Fruit fly (Drosophila melanogaster) whole organism, embryonic: ENCODE data around the gene TyrRS.

Source experiments
- Bdp1 ChIP-seq: fragments of 200-800 bp; sonication (Bioruptor generic); optimal IDR thresholded peaks from 3 replicates; lab custom pipeline; 2016; ENCODE audit warnings: missing biosample characterization, missing genetic modification characterization
- CG1024 ChIP-seq: fragments of 200-800 bp; sonication (Bioruptor generic); IDR thresholded peaks from 2 replicates; pipeline ENCODE4 v1.3.6; 2022; ENCODE audit warnings: missing biosample characterization, missing genetic modification characterization
- CG11093 ChIP-seq: fragments of 200-800 bp; sonication (Bioruptor generic); IDR thresholded peaks from 3 replicates; pipeline ENCODE4 v1.3.6; 2022; ENCODE audit warnings: missing biosample characterization, missing genetic modification characterization
- CG11695 ChIP-seq: fragments of 200-800 bp; sonication (Bioruptor generic); IDR thresholded peaks from 3 replicates; pipeline ENCODE4 v1.3.6; 2022; ENCODE audit warnings: missing biosample characterization, missing genetic modification characterization
- CG12659 ChIP-seq: fragments of 200-800 bp; sonication (Bioruptor generic); optimal IDR thresholded peaks from 3 replicates; lab custom pipeline; 2017; ENCODE audit warnings: mild to moderate bottlenecking, missing biosample characterization, missing genetic modification reagents, missing genetic modification characterization
- CG12744 ChIP-seq: fragments of 200-800 bp; sonication (Bioruptor generic); optimal IDR thresholded peaks from 2 replicates; lab custom pipeline; 2016; ENCODE audit warnings: missing biosample characterization, missing genetic modification characterization
- CG14710 ChIP-seq: fragments of 200-800 bp; sonication (Bioruptor generic); optimal IDR thresholded peaks from 3 replicates; lab custom pipeline; 2019; ENCODE audit warnings: missing biosample characterization, mild to moderate bottlenecking, missing genetic modification characterization, moderate library complexity
- CG1529 ChIP-seq: fragments of 200-800 bp; sonication (Bioruptor generic); optimal IDR thresholded peaks from 3 replicates; lab custom pipeline; 2018; ENCODE audit warnings: missing biosample characterization, missing genetic modification characterization
- CG15601 ChIP-seq: fragments of 200-800 bp; sonication (Bioruptor generic); optimal IDR thresholded peaks from 3 replicates; lab custom pipeline; 2019; ENCODE audit warnings: missing biosample characterization, mild to moderate bottlenecking, missing genetic modification characterization, moderate library complexity
- CG17359 ChIP-seq: fragments of 200-800 bp; sonication (Bioruptor generic); optimal IDR thresholded peaks from 3 replicates; lab custom pipeline; 2018; ENCODE audit warnings: missing biosample characterization, mild to moderate bottlenecking, missing genetic modification characterization, moderate library complexity
- CG18599 ChIP-seq: fragments of 200-800 bp; sonication (Bioruptor generic); optimal IDR thresholded peaks from 3 replicates; lab custom pipeline; 2017; ENCODE audit warnings: missing biosample characterization, missing genetic modification characterization, mild to moderate bottlenecking, moderate library complexity, missing genetic modification reagents
- CG2120 ChIP-seq: fragments of 200-800 bp; sonication (Bioruptor generic); optimal IDR thresholded peaks from 3 replicates; lab custom pipeline; 2016; ENCODE audit warnings: missing biosample characterization, missing genetic modification characterization
- CG30020 ChIP-seq: fragments of 200-800 bp; optimal IDR thresholded peaks from 2 replicates; lab custom pipeline; 2019; ENCODE audit warnings: missing biosample characterization, mild to moderate bottlenecking, missing genetic modification characterization, moderate library complexity
- CG31365 ChIP-seq: fragments of 200-800 bp; sonication (Bioruptor generic); optimal IDR thresholded peaks from 2 replicates; lab custom pipeline; 2018; ENCODE audit warnings: missing biosample characterization, mild to moderate bottlenecking, missing genetic modification characterization
- CG32767 ChIP-seq: fragments of 200-800 bp; sonication (Bioruptor generic); IDR thresholded peaks from 2 replicates; pipeline ENCODE4 v1.3.6; 2022; ENCODE audit warnings: missing biosample characterization, missing genetic modification characterization
- CG3281 ChIP-seq: fragments of 200-800 bp; sonication (Bioruptor generic); optimal IDR thresholded peaks from 3 replicates; lab custom pipeline; 2017; ENCODE audit warnings: missing biosample characterization, mild to moderate bottlenecking, missing genetic modification characterization
- CG42726 ChIP-seq: fragments of 200-800 bp; sonication (Bioruptor generic); IDR thresholded peaks from 2 replicates; pipeline ENCODE4 v1.3.6; 2022; ENCODE audit warnings: missing biosample characterization, missing genetic modification characterization; ENCODE audit not compliant: partially characterized antibody
- CG5180 ChIP-seq: fragments of 200-800 bp; sonication (Bioruptor generic); optimal IDR thresholded peaks from 3 replicates; lab custom pipeline; 2017; ENCODE audit warnings: missing biosample characterization, missing genetic modification characterization, mild to moderate bottlenecking, moderate library complexity, missing genetic modification reagents
- CG5245 ChIP-seq: fragments of 200-800 bp; sonication (Bioruptor generic); optimal IDR thresholded peaks from 3 replicates; lab custom pipeline; 2016; ENCODE audit warnings: missing biosample characterization, missing genetic modification characterization
- CG6854 ChIP-seq: fragments of 200-800 bp; sonication (Bioruptor generic); optimal IDR thresholded peaks from 3 replicates; lab custom pipeline; 2017; ENCODE audit warnings: missing biosample characterization, mild to moderate bottlenecking, missing genetic modification characterization
- CG7372 ChIP-seq: fragments of 200-800 bp; sonication (Bioruptor generic); IDR thresholded peaks from 2 replicates; pipeline ENCODE4 v1.3.6; 2022; ENCODE audit warnings: missing biosample characterization, missing genetic modification characterization
- CG9817 ChIP-seq: fragments of 200-800 bp; sonication (Bioruptor generic); optimal IDR thresholded peaks from 2 replicates; lab custom pipeline; 2018; ENCODE audit warnings: missing biosample characterization, mild to moderate bottlenecking, missing genetic modification characterization, moderate library complexity
- CkIIα-i1 ChIP-seq: fragments of 200-800 bp; sonication (Bioruptor generic); IDR thresholded peaks from 2 replicates; pipeline ENCODE4 v1.3.6; 2022; ENCODE audit warnings: missing biosample characterization, missing genetic modification characterization
- CoRest ChIP-seq: fragments of 200-800 bp; sonication (Bioruptor generic); optimal IDR thresholded peaks from 3 replicates; lab custom pipeline; 2018; ENCODE audit warnings: missing biosample characterization, mild to moderate bottlenecking, missing genetic modification characterization, moderate library complexity
- D19A ChIP-seq: fragments of 200-800 bp; optimal IDR thresholded peaks from 3 replicates; lab custom pipeline; 2019; ENCODE audit warnings: missing biosample characterization, mild to moderate bottlenecking, missing genetic modification characterization, moderate library complexity
- Ets97D ChIP-seq: fragments of 200-800 bp; sonication (Bioruptor generic); optimal IDR thresholded peaks from 3 replicates; lab custom pipeline; 2016; ENCODE audit warnings: missing biosample characterization, missing genetic modification characterization
- Fer2 ChIP-seq: fragments of 200-800 bp; sonication (Bioruptor generic); optimal IDR thresholded peaks from 2 replicates; lab custom pipeline; 2018; ENCODE audit warnings: missing biosample characterization, mild to moderate bottlenecking, missing genetic modification characterization, moderate library complexity
- HmgZ ChIP-seq: fragments of 200-800 bp; sonication (Bioruptor generic); optimal IDR thresholded peaks from 2 replicates; lab custom pipeline; 2018; ENCODE audit warnings: missing biosample characterization, mild to moderate bottlenecking, missing genetic modification characterization
- Ravus ChIP-seq: fragments of 200-800 bp; sonication (Bioruptor generic); IDR thresholded peaks from 2 replicates; pipeline ENCODE4 v1.3.6; 2022; ENCODE audit warnings: missing biosample characterization, missing genetic modification characterization
- Side ChIP-seq: fragments of 200-800 bp; sonication (Bioruptor generic); optimal IDR thresholded peaks from 2 replicates; lab custom pipeline; 2016; ENCODE audit warnings: missing biosample characterization, missing genetic modification characterization
- Sox102F ChIP-seq: fragments of 200-800 bp; sonication (Bioruptor generic); optimal IDR thresholded peaks from 2 replicates; lab custom pipeline; 2018; ENCODE audit warnings: missing biosample characterization, mild to moderate bottlenecking, missing genetic modification characterization, moderate library complexity
- Stat92E ChIP-seq, 3 experiments: fragments of >200 bp in 2 of 3; fragments of 200-800 bp in 1 of 3; sonication (Bioruptor generic) in 1 of 3; optimal IDR thresholded peaks; 2 replicates each; lab custom pipeline; 2017 to 2019; ENCODE audit warnings: missing biosample characterization in 3 of 3, missing genetic modification characterization in 3 of 3, mild to moderate bottlenecking in 1 of 3, moderate library complexity in 1 of 3
- Xbp1 ChIP-seq: fragments of 200-800 bp; sonication (Bioruptor generic); optimal IDR thresholded peaks from 3 replicates; lab custom pipeline; 2016; ENCODE audit warnings: missing biosample characterization, mild to moderate bottlenecking, missing genetic modification characterization
- corto ChIP-seq: fragments of 200-800 bp; sonication (Bioruptor generic); optimal IDR thresholded peaks from 2 replicates; lab custom pipeline; 2016; ENCODE audit warnings: missing biosample characterization, mild to moderate bottlenecking, missing genetic modification characterization, moderate library complexity
- dmrt99B ChIP-seq: fragments of 200-800 bp; sonication (Bioruptor generic); optimal IDR thresholded peaks from 2 replicates; lab custom pipeline; 2018; ENCODE audit warnings: missing biosample characterization, mild to moderate bottlenecking, missing genetic modification characterization, moderate library complexity
- grau ChIP-seq: fragments of 200-800 bp; optimal IDR thresholded peaks from 3 replicates; lab custom pipeline; 2019; ENCODE audit warnings: missing biosample characterization, mild to moderate bottlenecking, missing genetic modification characterization, moderate library complexity
- ham ChIP-seq: fragments of 200-800 bp; sonication (Bioruptor generic); IDR thresholded peaks from 2 replicates; pipeline ENCODE4 v1.3.6; 2022; ENCODE audit warnings: missing biosample characterization, missing genetic modification characterization
- hkb ChIP-seq, 2 experiments: fragments of 200-800 bp in 1 of 2; fragments of >200 bp in 1 of 2; sonication (Bioruptor generic) in 1 of 2; IDR thresholded peaks in 1 of 2; optimal IDR thresholded peaks in 1 of 2; 2 replicates each; pipeline versions ENCODE4 v1.3.6 to Lab custom; 2017 to 2022; ENCODE audit warnings: missing biosample characterization in 1 of 2, missing genetic modification characterization in 1 of 2
- insv ChIP-seq, 2 experiments: fragments of 200-800 bp; sonication (Bioruptor generic); optimal IDR thresholded peaks; 3 replicates each; lab custom pipeline; 2016 to 2018; ENCODE audit warnings: missing biosample characterization in 2 of 2, missing genetic modification characterization in 2 of 2
- jing ChIP-seq: fragments of 200-800 bp; sonication (Bioruptor generic); optimal IDR thresholded peaks from 2 replicates; lab custom pipeline; 2018; ENCODE audit warnings: missing biosample characterization, mild to moderate bottlenecking, missing genetic modification characterization
- knrl ChIP-seq: fragments of 200-800 bp; sonication (Bioruptor generic); IDR thresholded peaks from 3 replicates; pipeline ENCODE4 v1.3.6; 2022; ENCODE audit warnings: missing biosample characterization, missing genetic modification characterization; ENCODE audit not compliant: partially characterized antibody
- luna ChIP-seq: fragments of 200-800 bp; sonication (Bioruptor generic); optimal IDR thresholded peaks from 2 replicates; lab custom pipeline; 2016; ENCODE audit warnings: missing biosample characterization, missing genetic modification characterization
- maf-S ChIP-seq: fragments of 200-800 bp; sonication (Bioruptor generic); optimal IDR thresholded peaks from 2 replicates; lab custom pipeline; 2016; ENCODE audit warnings: missing biosample characterization, missing genetic modification characterization
- repo ChIP-seq: fragments of 200-800 bp; sonication (Bioruptor generic); optimal IDR thresholded peaks from 2 replicates; lab custom pipeline; 2016; ENCODE audit warnings: missing biosample characterization, missing genetic modification characterization
- row ChIP-seq: fragments of 200-800 bp; sonication (Bioruptor generic); IDR thresholded peaks from 3 replicates; pipeline ENCODE4 v1.3.6; 2022; ENCODE audit warnings: missing biosample characterization, missing genetic modification characterization
- sisA ChIP-seq: fragments of 200-800 bp; sonication (Bioruptor generic); IDR thresholded peaks from 2 replicates; pipeline ENCODE4 v1.3.6; 2022; ENCODE audit warnings: missing biosample characterization, missing genetic modification characterization
- tin ChIP-seq: fragments of 200-800 bp; sonication (Bioruptor generic); optimal IDR thresholded peaks from 3 replicates; lab custom pipeline; 2016; ENCODE audit warnings: missing biosample characterization, missing genetic modification characterization
- trh ChIP-seq: fragments of 200-800 bp; sonication (Bioruptor generic); optimal IDR thresholded peaks from 2 replicates; lab custom pipeline; 2016; ENCODE audit warnings: missing biosample characterization, missing genetic modification characterization
- ttk ChIP-seq: fragments of 200-800 bp; sonication (Bioruptor generic); IDR thresholded peaks from 2 replicates; pipeline ENCODE4 v2.1.2; 2022; ENCODE audit warnings: missing biosample characterization, missing genetic modification characterization
- vfl ChIP-seq: fragments of 200-800 bp; sonication (Bioruptor generic); optimal IDR thresholded peaks from 2 replicates; lab custom pipeline; 2016; ENCODE audit warnings: missing biosample characterization, missing genetic modification characterization

The TyrRS gene

dm6 chr3L:16419059-16419773 lies at the start of gene TyrRS, which contains the start of gene CG33158 (continued):
- TF ChIP-seq maf-S (no peak), CG11093 (GFP tag; lab: Robert Waterston, UW) (no peak), trh (GFP tag; lab: Kevin White, UChicago) (no peak), CG12744 (no peak), CG5245 (GFP tag; lab: Kevin White, UChicago) (no peak), CG1024 (no peak), luna (no peak), knrl (GFP tag; lab: Robert Waterston, UW) (no peak), CG17359 (tag; lab: Kevin White, UChicago) (no peak), Fer2 (tag; lab: Kevin White, UChicago) (no peak), dmrt99B (tag; lab: Kevin White, UChicago) (no peak), CG9817 (no peak), CkIIα-i1 (GFP tag; lab: Robert Waterston, UW) (no peak), CG12659 (GFP tag; lab: Kevin White, UChicago) (no peak), D19A (tag; lab: Kevin White, UChicago) (no peak), HmgZ (tag; lab: Kevin White, UChicago) (no peak), CG7372 (no peak), row (GFP tag; lab: Robert Waterston, UW) (peak; percentile 75), corto (GFP tag; lab: Kevin White, UChicago) (no peak), CoRest (tag; lab: Kevin White, UChicago) (peak; percentile 33), Ets97D (no peak), CG42726 (no peak), CG30020 (tag; lab: Kevin White, UChicago) (no peak), ham (GFP tag; lab: Robert Waterston, UW) (no peak), hkb (optimal IDR thresholded peaks at IDR 0.05; lab: Kevin White, UChicago) (no peak), hkb (GFP tag; IDR thresholded peaks at IDR 0.05; lab: Robert Waterston, UW) (no peak), grau (tag; lab: Kevin White, UChicago) (no peak), tin (GFP tag; lab: Kevin White, UChicago) (no peak), Bdp1 (GFP tag; lab: Kevin White, UChicago) (no peak), CG14710 (peak; percentile 50), CG5180 (GFP tag; lab: Kevin White, UChicago) (no peak), jing (GFP tag; lab: Kevin White, UChicago) (no peak), CG15601 (peak; percentile 49), Stat92E (GFP tag; optimal IDR thresholded peaks at IDR 0.05; lab: Kevin White, UChicago) (peak in 1 of 3 experiments; percentile 5), CG3281 (GFP tag; lab: Kevin White, UChicago) (no peak), CG11695 (GFP tag; lab: Robert Waterston, UW) (no peak), Xbp1 (GFP tag; lab: Kevin White, UChicago) (no peak), CG2120 (no peak), sisA (no peak), repo (no peak), vfl (GFP tag; lab: Kevin White, UChicago) (no peak), Ravus (GFP tag; lab: Robert Waterston, UW) (no peak), CG6854 (GFP tag; lab: Kevin White, UChicago) (no peak), insv (GFP tag; optimal IDR thresholded peaks at IDR 0.05; lab: Kevin White, UChicago) (peak; percentile 51 to 94), CG1529 (GFP tag; lab: Kevin White, UChicago) (no peak), CG31365 (tag; lab: Kevin White, UChicago) (no peak), ttk (no peak), Sox102F (GFP tag; lab: Kevin White, UChicago) (no peak), CG32767 (GFP tag; lab: Robert Waterston, UW) (no peak), Side (GFP tag; lab: Kevin White, UChicago) (no peak), CG18599 (GFP tag; lab: Kevin White, UChicago) (no peak)
